Worm (Caenorhabditis elegans): ENCODE results near the gene rabs-5.

DNA sequence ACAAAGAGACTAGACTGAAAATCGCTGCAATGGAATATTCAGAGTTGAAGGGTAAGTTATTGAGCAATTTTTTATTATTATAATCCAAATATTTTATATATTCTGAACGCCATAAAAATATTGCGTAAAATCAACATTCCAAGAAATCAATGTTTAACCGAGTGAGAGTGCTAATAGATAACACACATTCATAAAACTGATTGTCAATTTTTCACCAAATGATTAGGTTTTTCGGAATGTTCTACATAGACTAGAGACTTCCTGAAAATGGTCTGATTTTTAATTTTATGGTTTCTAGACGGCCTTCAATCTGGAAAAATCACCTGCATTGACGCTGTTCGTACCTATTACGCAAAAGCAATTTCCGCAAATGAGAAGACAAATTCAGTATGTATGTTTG lies 45.3 kb upstream of the rabs-5 start:
- no peak for TF ChIP-seq let-607 (tag; optimal IDR thresholded peaks at IDR 0.05)
- no peak for TF ChIP-seq attf-5 (GFP tag; optimal IDR thresholded peaks at IDR 0.05)
- no peak for TF ChIP-seq ama-1 (optimal IDR thresholded peaks at IDR 0.05)
- no peak for TF ChIP-seq ama-1 (GFP tag; optimal IDR thresholded peaks at IDR 0.05)
- TF ChIP-seq gei-17 (GFP tag; optimal IDR thresholded peaks at IDR 0.05), result no peak
- no peak for TF ChIP-seq nfya-1 (tag; optimal IDR thresholded peaks at IDR 0.05; ENCODE audit: borderline replicate concordance, insufficient read depth)
- no peak for TF ChIP-seq F57A8.1 (GFP tag; optimal IDR thresholded peaks at IDR 0.05)
- no peak for TF ChIP-seq ceh-27 (GFP tag; optimal IDR thresholded peaks at IDR 0.05)
- TF ChIP-seq cebp-2 (GFP tag; IDR thresholded peaks at IDR 0.05), result no peak
- TF ChIP-seq rcor-1 (GFP tag; IDR thresholded peaks at IDR 0.05), result no peak
- no peak for TF ChIP-seq akir-1 (GFP tag; optimal IDR thresholded peaks at IDR 0.05)
- TF ChIP-seq dpl-1 (GFP tag; optimal IDR thresholded peaks at IDR 0.05), result no peak
